Worm (Caenorhabditis elegans): ENCODE data around the gene clp-4.

DNA sequence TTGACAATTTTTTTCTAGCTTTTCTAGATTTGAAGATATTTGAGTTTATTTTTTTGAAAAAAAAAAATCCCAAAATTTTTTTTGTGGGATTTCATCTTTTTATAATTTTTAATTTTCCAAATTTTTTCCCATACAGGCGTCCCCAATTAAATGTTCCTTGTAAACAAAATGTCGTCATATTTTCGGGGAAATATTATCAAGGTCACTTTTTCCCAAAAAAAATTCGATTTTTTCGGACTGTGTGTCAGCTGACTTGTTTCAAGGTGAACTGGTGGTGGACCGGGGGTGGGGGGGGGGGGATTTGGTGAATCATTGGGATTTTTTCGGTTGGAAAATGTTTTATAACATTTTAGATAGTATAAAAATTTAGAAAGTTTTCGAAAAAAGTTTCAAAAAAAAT is 38.6 kb upstream of the clp-4 start:
- no peak for TF ChIP-seq unc-39 (tag; optimal IDR thresholded peaks at IDR 0.05)
- no peak for TF ChIP-seq lsy-2 (tag; optimal IDR thresholded peaks at IDR 0.05)
- no peak for TF ChIP-seq nhr-77 (tag; optimal IDR thresholded peaks at IDR 0.05)
- TF ChIP-seq R02D3.7 (tag; optimal IDR thresholded peaks at IDR 0.05), result no peak

Data from whole organism, L2 larva.